Fruit fly (Drosophila melanogaster) whole organism, embryonic: ENCODE data around the gene CG11089.

Source experiments
- Atf-2 ChIP-seq: fragments of 200-800 bp; sonication (Bioruptor generic); optimal IDR thresholded peaks from 2 replicates; lab custom pipeline; 2016; ENCODE audit warnings: missing biosample characterization, missing genetic modification characterization
- Bteb2 ChIP-seq: fragments of 200-800 bp; sonication (Bioruptor generic); optimal IDR thresholded peaks from 2 replicates; lab custom pipeline; 2016; ENCODE audit warnings: missing biosample characterization, missing genetic modification characterization
- CG10267 ChIP-seq: fragments of 200-800 bp; sonication (Bioruptor generic); optimal IDR thresholded peaks from 2 replicates; lab custom pipeline; 2018; ENCODE audit warnings: missing biosample characterization, mild to moderate bottlenecking, missing genetic modification characterization, moderate library complexity
- CG11093 ChIP-seq: fragments of 200-800 bp; sonication (Bioruptor generic); IDR thresholded peaks from 3 replicates; pipeline ENCODE4 v1.3.6; 2022; ENCODE audit warnings: missing biosample characterization, missing genetic modification characterization
- CG11695 ChIP-seq: fragments of 200-800 bp; sonication (Bioruptor generic); IDR thresholded peaks from 3 replicates; pipeline ENCODE4 v1.3.6; 2022; ENCODE audit warnings: missing biosample characterization, missing genetic modification characterization
- CG12104 ChIP-seq: fragments of 200-800 bp; sonication (Bioruptor generic); optimal IDR thresholded peaks from 3 replicates; lab custom pipeline; 2016; ENCODE audit warnings: missing biosample characterization, missing genetic modification characterization
- CG12155 ChIP-seq: fragments of 200-800 bp; sonication (Bioruptor generic); optimal IDR thresholded peaks from 3 replicates; lab custom pipeline; 2016; ENCODE audit warnings: missing biosample characterization, missing genetic modification characterization
- CG12659 ChIP-seq: fragments of 200-800 bp; sonication (Bioruptor generic); optimal IDR thresholded peaks from 3 replicates; lab custom pipeline; 2017; ENCODE audit warnings: mild to moderate bottlenecking, missing biosample characterization, missing genetic modification reagents, missing genetic modification characterization
- CG13624 ChIP-seq: fragments of 200-800 bp; sonication (Bioruptor generic); optimal IDR thresholded peaks from 2 replicates; lab custom pipeline; 2016; ENCODE audit warnings: missing biosample characterization, missing genetic modification characterization
- CG13894 ChIP-seq: fragments of 200-800 bp; sonication (Bioruptor generic); optimal IDR thresholded peaks from 3 replicates; lab custom pipeline; 2018; ENCODE audit warnings: missing biosample characterization, mild to moderate bottlenecking, missing genetic modification characterization, moderate library complexity
- CG14860 ChIP-seq: fragments of 200-800 bp; sonication (Bioruptor generic); IDR thresholded peaks from 3 replicates; pipeline ENCODE4 v1.3.6; 2022; ENCODE audit warnings: missing biosample characterization, missing genetic modification characterization; ENCODE audit not compliant: partially characterized antibody
- CG17385 ChIP-seq: fragments of 200-800 bp; sonication (Bioruptor generic); optimal IDR thresholded peaks from 3 replicates; lab custom pipeline; 2018; ENCODE audit warnings: missing biosample characterization, mild to moderate bottlenecking, missing genetic modification characterization
- CG18764 ChIP-seq: fragments of 200-800 bp; sonication (Bioruptor generic); optimal IDR thresholded peaks from 3 replicates; lab custom pipeline; 2016; ENCODE audit warnings: missing biosample characterization, missing genetic modification characterization
- CG2116 ChIP-seq: fragments of 200-800 bp; sonication (Bioruptor generic); optimal IDR thresholded peaks from 3 replicates; lab custom pipeline; 2018; ENCODE audit warnings: missing biosample characterization, mild to moderate bottlenecking, missing genetic modification characterization
- CG2202 ChIP-seq: fragments of 200-800 bp; sonication (Bioruptor generic); optimal IDR thresholded peaks from 2 replicates; lab custom pipeline; 2018; ENCODE audit warnings: missing biosample characterization, mild to moderate bottlenecking, missing genetic modification characterization
- CG32767 ChIP-seq: fragments of 200-800 bp; sonication (Bioruptor generic); IDR thresholded peaks from 2 replicates; pipeline ENCODE4 v1.3.6; 2022; ENCODE audit warnings: missing biosample characterization, missing genetic modification characterization
- CG43689 ChIP-seq: fragments of 200-800 bp; sonication (Bioruptor generic); IDR thresholded peaks from 2 replicates; pipeline ENCODE4 v1.3.6; 2022; ENCODE audit warnings: missing biosample characterization, missing genetic modification characterization
- CG4854 ChIP-seq: fragments of 200-800 bp; sonication (Bioruptor generic); optimal IDR thresholded peaks from 2 replicates; lab custom pipeline; 2016; ENCODE audit warnings: missing biosample characterization, missing genetic modification characterization, inconsistent platforms
- CG6654 ChIP-seq: fragments of 200-800 bp; sonication (Bioruptor generic); optimal IDR thresholded peaks from 2 replicates; lab custom pipeline; 2017; ENCODE audit warnings: missing biosample characterization, mild to moderate bottlenecking, missing genetic modification characterization
- CG7839 ChIP-seq: fragments of 200-800 bp; sonication (Bioruptor generic); optimal IDR thresholded peaks from 3 replicates; lab custom pipeline; 2018; ENCODE audit warnings: missing biosample characterization, mild to moderate bottlenecking, missing genetic modification characterization, moderate library complexity
- HLH4C ChIP-seq: fragments of 200-800 bp; sonication (Bioruptor generic); IDR thresholded peaks from 3 replicates; pipeline ENCODE4 v1.3.6; 2022; ENCODE audit warnings: missing biosample characterization, missing genetic modification characterization; ENCODE audit not compliant: partially characterized antibody
- MBD-R2 ChIP-seq: fragments of 200-800 bp; sonication (Bioruptor generic); IDR thresholded peaks from 2 replicates; pipeline ENCODE4 v1.3.6; 2022; ENCODE audit warnings: missing biosample characterization, missing genetic modification characterization
- Med ChIP-seq: fragments of 200-800 bp; sonication (Bioruptor generic); peaks from one replicate; lab custom pipeline; 2016; ENCODE audit warnings: missing biosample characterization, missing genetic modification characterization, mild to moderate bottlenecking, inconsistent platforms, moderate library complexity
- Oli ChIP-seq: fragments of 200-800 bp; sonication (Bioruptor generic); optimal IDR thresholded peaks from 2 replicates; lab custom pipeline; 2018; ENCODE audit warnings: missing biosample characterization, mild to moderate bottlenecking, missing genetic modification characterization, moderate library complexity
- Taf1 ChIP-seq: fragments of 200-800 bp; sonication (Bioruptor generic); IDR thresholded peaks from 2 replicates; pipeline ENCODE4 v1.3.6; 2022; ENCODE audit warnings: missing biosample characterization, missing genetic modification characterization
- al ChIP-seq: fragments of 200-800 bp; sonication (Bioruptor generic); IDR thresholded peaks from 2 replicates; pipeline ENCODE4 v1.3.6; 2022; ENCODE audit warnings: missing biosample characterization, missing genetic modification characterization
- ase ChIP-seq: fragments of 200-800 bp; sonication (Bioruptor generic); IDR thresholded peaks from 3 replicates; pipeline ENCODE4 v1.3.6; 2022; ENCODE audit warnings: missing biosample characterization, missing genetic modification characterization
- btn ChIP-seq: fragments of 200-800 bp; sonication (Bioruptor generic); optimal IDR thresholded peaks from 2 replicates; lab custom pipeline; 2016; ENCODE audit warnings: missing biosample characterization, missing genetic modification characterization
- croc ChIP-seq: fragments of 200-800 bp; sonication (Bioruptor generic); conservative IDR thresholded peaks from 3 replicates; pipeline ENCODE4 v1.3.6; 2022; ENCODE audit warnings: missing biosample characterization, missing genetic modification characterization
- cwo ChIP-seq: fragments of 200-800 bp; sonication (Bioruptor generic); optimal IDR thresholded peaks from 3 replicates; lab custom pipeline; 2017; ENCODE audit warnings: missing biosample characterization, missing genetic modification characterization, mild to moderate bottlenecking, moderate library complexity, missing genetic modification reagents
- fd64A ChIP-seq: fragments of 200-800 bp; sonication (Bioruptor generic); optimal IDR thresholded peaks from 3 replicates; lab custom pipeline; 2018; ENCODE audit warnings: missing biosample characterization, mild to moderate bottlenecking, missing genetic modification characterization
- gfzf ChIP-seq: fragments of 200-800 bp; sonication (Bioruptor generic); optimal IDR thresholded peaks from 2 replicates; lab custom pipeline; 2016; ENCODE audit warnings: missing biosample characterization, mild to moderate bottlenecking, missing genetic modification characterization, moderate library complexity
- gsb-n ChIP-seq: fragments of 200-800 bp; sonication (Bioruptor generic); optimal IDR thresholded peaks from 3 replicates; lab custom pipeline; 2018; ENCODE audit warnings: missing biosample characterization, mild to moderate bottlenecking, missing genetic modification characterization
- gt ChIP-seq: fragments of 200-800 bp; sonication (Bioruptor generic); IDR thresholded peaks from 2 replicates; pipeline ENCODE4 v1.3.6; 2022; ENCODE audit warnings: missing biosample characterization, missing genetic modification characterization
- lbe ChIP-seq: fragments of 200-800 bp; sonication (Bioruptor generic); optimal IDR thresholded peaks from 2 replicates; lab custom pipeline; 2016; ENCODE audit warnings: missing biosample characterization, mild to moderate bottlenecking, missing genetic modification characterization
- luna ChIP-seq: fragments of 200-800 bp; sonication (Bioruptor generic); optimal IDR thresholded peaks from 2 replicates; lab custom pipeline; 2016; ENCODE audit warnings: missing biosample characterization, missing genetic modification characterization
- odd ChIP-seq: fragments of 200-800 bp; sonication (Bioruptor generic); optimal IDR thresholded peaks from 2 replicates; lab custom pipeline; 2017; ENCODE audit warnings: missing biosample characterization, mild to moderate bottlenecking, missing genetic modification characterization
- pan ChIP-seq, 4 experiments: fragments of >200 bp in 3 of 4; fragments of 200-800 bp in 1 of 4; sonication (Bioruptor generic) in 1 of 4; optimal IDR thresholded peaks in 3 of 4; IDR thresholded peaks in 1 of 4; 2 replicates each; pipeline versions ENCODE4 v1.3.6 to Lab custom; 2017 to 2022; ENCODE audit warnings: missing biosample characterization in 2 of 4, missing genetic modification characterization in 2 of 4, mixed read lengths in 1 of 4
- pb ChIP-seq: fragments of 200-800 bp; sonication (Bioruptor generic); optimal IDR thresholded peaks from 3 replicates; lab custom pipeline; 2016; ENCODE audit warnings: missing biosample characterization, missing genetic modification characterization
- peb ChIP-seq: fragments of 200-800 bp; sonication (Bioruptor generic); IDR thresholded peaks from 2 replicates; pipeline ENCODE4 v1.3.6; 2022; ENCODE audit warnings: missing biosample characterization, missing genetic modification characterization
- pho ChIP-seq: fragments of 200-800 bp; sonication (Bioruptor generic); optimal IDR thresholded peaks from 2 replicates; lab custom pipeline; 2016; ENCODE audit warnings: missing biosample characterization, missing genetic modification characterization
- schlank ChIP-seq: fragments of 200-800 bp; sonication (Bioruptor generic); optimal IDR thresholded peaks from 2 replicates; lab custom pipeline; 2018; ENCODE audit warnings: missing biosample characterization, mild to moderate bottlenecking, missing genetic modification characterization
- shn ChIP-seq: fragments of 200-800 bp; sonication (Bioruptor generic); optimal IDR thresholded peaks from 3 replicates; lab custom pipeline; 2016; ENCODE audit warnings: missing biosample characterization, missing genetic modification characterization
- sna ChIP-seq: fragments of 200-800 bp; sonication (Bioruptor generic); IDR thresholded peaks from 2 replicates; pipeline ENCODE4 v1.3.6; 2022; ENCODE audit warnings: missing biosample characterization, missing genetic modification characterization; ENCODE audit not compliant: partially characterized antibody
- sug ChIP-seq: fragments of 200-800 bp; optimal IDR thresholded peaks from 2 replicates; lab custom pipeline; 2019; ENCODE audit warnings: missing biosample characterization, mild to moderate bottlenecking, missing genetic modification characterization, moderate library complexity
- tap ChIP-seq: fragments of 200-800 bp; optimal IDR thresholded peaks from 3 replicates; lab custom pipeline; 2019; ENCODE audit warnings: missing biosample characterization, mild to moderate bottlenecking, missing genetic modification characterization, moderate library complexity
- unpg ChIP-seq: fragments of 200-800 bp; sonication (Bioruptor generic); optimal IDR thresholded peaks from 3 replicates; lab custom pipeline; 2018; ENCODE audit warnings: missing biosample characterization, mild to moderate bottlenecking, missing genetic modification characterization, moderate library complexity
- zen2 ChIP-seq: fragments of 200-800 bp; sonication (Bioruptor generic); IDR thresholded peaks from 3 replicates; pipeline ENCODE4 v1.3.6; 2022; ENCODE audit warnings: missing biosample characterization, missing genetic modification characterization; ENCODE audit not compliant: partially characterized antibody

CG11089 gene

dm6 chr3R:24875939-24876842 is 654 bp upstream of the CG11089 start, which contains the start of gene CG3744 (continued):
- TF ChIP-seq Med (GFP tag; lab: Kevin White, UChicago) = peak; percentile 95
- peak; percentile 94 for TF ChIP-seq al (GFP tag; lab: Robert Waterston, UW)
- TF ChIP-seq CG10267 (tag; lab: Kevin White, UChicago) = peak; percentile 85
- TF ChIP-seq gsb-n (tag; lab: Kevin White, UChicago) = peak; percentile 78
- peak; percentile 90 for TF ChIP-seq unpg (GFP tag; lab: Kevin White, UChicago)
- peak; percentile 80 for TF ChIP-seq CG17385 (GFP tag; lab: Kevin White, UChicago)
- peak; percentile 85 for TF ChIP-seq tap (tag; lab: Kevin White, UChicago)
- TF ChIP-seq sug (tag; lab: Kevin White, UChicago) = peak; percentile 93
- peak; percentile 81 for TF ChIP-seq CG18764 (GFP tag; lab: Kevin White, UChicago)
- peak; percentile 80 for TF ChIP-seq shn (GFP tag; lab: Kevin White, UChicago)
- peak; percentile 84 for TF ChIP-seq Oli
- TF ChIP-seq pan (optimal IDR thresholded peaks at IDR 0.05; lab: Kevin White, UChicago) = no peak
- TF ChIP-seq pan (GFP tag; optimal IDR thresholded peaks at IDR 0.05 in 1 of 2, IDR thresholded peaks at IDR 0.05 in 1 of 2) = peak in 1 of 2 experiments; percentile 95
- peak; percentile 48 for TF ChIP-seq Bteb2 (GFP tag; lab: Kevin White, UChicago)
- peak; percentile 58 for TF ChIP-seq pho (GFP tag; lab: Kevin White, UChicago)
- peak; percentile 79 for TF ChIP-seq gfzf (GFP tag; lab: Kevin White, UChicago)
- TF ChIP-seq CG43689 (GFP tag; lab: Robert Waterston, UW) = peak; percentile 82
- peak; percentile 42 for TF ChIP-seq Atf-2
- peak; percentile 89 for TF ChIP-seq CG14860
- peak; percentile 37 for TF ChIP-seq luna
- no peak for TF ChIP-seq btn
- peak; percentile 87 for TF ChIP-seq Taf1
- TF ChIP-seq CG2202 (tag; lab: Kevin White, UChicago) = peak; percentile 57
- peak; percentile 57 for TF ChIP-seq CG6654
- TF ChIP-seq CG12659 (GFP tag; lab: Kevin White, UChicago) = peak; percentile 93
- TF ChIP-seq lbe (GFP tag; lab: Kevin White, UChicago) = peak; percentile 79
- peak; percentile 62 for TF ChIP-seq pb
- TF ChIP-seq CG11093 = peak; percentile 83
- TF ChIP-seq CG2116 = peak; percentile 67
- peak; percentile 79 for TF ChIP-seq croc (GFP tag; lab: Robert Waterston, UW)
- TF ChIP-seq CG11695 (GFP tag; lab: Robert Waterston, UW) = peak; percentile 89
- peak; percentile 93 for TF ChIP-seq sna
- TF ChIP-seq ase = peak; percentile 95
- peak; percentile 87 for TF ChIP-seq CG12155
- peak; percentile 76 for TF ChIP-seq gt (GFP tag; lab: Robert Waterston, UW)
- peak; percentile 90 for TF ChIP-seq CG13894
- TF ChIP-seq CG32767 (GFP tag; lab: Robert Waterston, UW) = peak; percentile 85
- TF ChIP-seq schlank (tag; lab: Kevin White, UChicago) = peak; percentile 67
- TF ChIP-seq fd64A (GFP tag; lab: Kevin White, UChicago) = no peak
- TF ChIP-seq CG12104 (GFP tag; lab: Kevin White, UChicago) = peak; percentile 77
- TF ChIP-seq peb = peak; percentile 78
- peak; percentile 90 for TF ChIP-seq MBD-R2 (GFP tag; lab: Robert Waterston, UW)
- TF ChIP-seq cwo (GFP tag; lab: Kevin White, UChicago) = no peak
- TF ChIP-seq HLH4C (GFP tag; lab: Robert Waterston, UW) = peak; percentile 87
- TF ChIP-seq CG4854 = no peak
- peak; percentile 93 for TF ChIP-seq zen2 (GFP tag; lab: Robert Waterston, UW)
- peak; percentile 92 for TF ChIP-seq CG7839 (tag; lab: Kevin White, UChicago)
- TF ChIP-seq odd (GFP tag; lab: Kevin White, UChicago) = peak; percentile 50
- TF ChIP-seq CG13624 (GFP tag; lab: Kevin White, UChicago) = peak; percentile 67
